Worm (Caenorhabditis elegans) whole organism, young adult: ENCODE data around the gene dpy-2.

Experiments
- T07F8.4 ChIP-seq: sonication (generic microtip); optimal IDR thresholded peaks from 2 replicates; lab custom pipeline; 2016; ENCODE audit warnings: mild to moderate bottlenecking, missing genetic modification characterization, moderate library complexity, missing compliant biosample characterization
- egl-44 ChIP-seq: fragments of 200-800 bp; sonication (Bioruptor generic); IDR thresholded peaks from 2 replicates; pipeline ENCODE4 v1.3.6; 2022; ENCODE audit warnings: missing genetic modification reagents, missing genetic modification characterization, missing compliant biosample characterization
- lin-35 ChIP-seq, 3 experiments: fragments of 150-350 bp in 2 of 3; sonication (generic microtip) in 1 of 3; optimal IDR thresholded peaks; 2 replicates each; lab custom pipeline; 2014 to 2018; ENCODE audit warnings: missing biosample characterization in 3 of 3, missing genetic modification characterization in 3 of 3, missing genetic modification reagents in 3 of 3
- lin-54 ChIP-seq: fragments of 200-800 bp; sonication (Bioruptor generic); optimal IDR thresholded peaks from 2 replicates; lab custom pipeline; 2018; ENCODE audit warnings: mild to moderate bottlenecking, missing genetic modification characterization, missing compliant biosample characterization
- mes-4 ChIP-seq: sonication (generic microtip); optimal IDR thresholded peaks from 2 replicates; lab custom pipeline; 2016; ENCODE audit warnings: missing genotype, missing genetic modification characterization, missing compliant biosample characterization
- nhr-80 ChIP-seq: sonication (generic microtip); optimal IDR thresholded peaks from 2 replicates; lab custom pipeline; 2016; ENCODE audit warnings: missing genetic modification characterization, missing compliant biosample characterization
- sea-2 ChIP-seq: fragments of 200-800 bp; sonication (Bioruptor generic); IDR thresholded peaks from 2 replicates; pipeline ENCODE4 v1.3.6; 2022; ENCODE audit warnings: missing genetic modification characterization, missing compliant biosample characterization

ce11 chrII:6736604-6737003, 22.5 kb downstream of the dpy-2 start, which contains the start of gene T14B4.1:
- TF ChIP-seq mes-4 (tag; lab: Kevin White, UChicago) = no peak
- no peak for TF ChIP-seq lin-54 (GFP tag; lab: Kevin White, UChicago)
- TF ChIP-seq lin-35 (GFP tag; optimal IDR thresholded peaks at IDR 0.05; lab: Kevin White, UChicago) = no peak
- no peak for TF ChIP-seq T07F8.4 (tag; lab: Kevin White, UChicago)
- TF ChIP-seq nhr-80 (tag; lab: Kevin White, UChicago) = no peak
- no peak for TF ChIP-seq egl-44 (GFP tag; lab: Robert Waterston, UW)
- no peak for TF ChIP-seq sea-2 (GFP tag; lab: Robert Waterston, UW)
